Worm (Caenorhabditis elegans): ENCODE results near the gene ppm-2.

DNA sequence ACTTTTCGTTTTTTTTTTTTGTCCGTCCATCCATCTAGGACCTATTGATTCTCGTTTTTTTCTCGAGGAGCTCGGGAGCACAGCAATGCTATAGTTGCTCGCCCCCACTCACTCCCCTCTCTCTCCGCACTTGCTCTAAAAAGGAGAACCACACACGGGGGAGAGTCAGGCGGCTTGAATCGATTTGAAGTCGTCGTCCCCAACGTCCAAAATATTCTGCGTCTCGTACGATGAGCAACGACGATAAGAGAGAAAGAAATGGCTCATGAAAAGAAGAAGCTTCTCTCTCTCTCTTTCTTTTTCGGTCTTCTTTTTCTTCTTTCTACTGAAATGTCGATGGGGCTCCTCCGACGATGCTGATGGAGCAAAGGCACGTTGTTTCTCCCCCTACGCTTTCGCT lies 6.1 kb downstream of the ppm-2 start:
- TF ChIP-seq elt-3 (tag; optimal IDR thresholded peaks at IDR 0.05) (no peak), ztf-11 (tag; optimal IDR thresholded peaks at IDR 0.05) (no peak), unc-62 (GFP tag; optimal IDR thresholded peaks at IDR 0.05) (no peak), nhr-28 (tag; optimal IDR thresholded peaks at IDR 0.05) (no peak), mep-1 (tag; optimal IDR thresholded peaks at IDR 0.05) (no peak), unc-39 (tag; optimal IDR thresholded peaks at IDR 0.05) (no peak)
